Fruit fly (Drosophila melanogaster) whole organism, pupa: Measurements from ENCODE around the gene CG6650.

Source experiments
- CG10348 ChIP-seq: fragments of 200-800 bp; sonication (Bioruptor generic); IDR thresholded peaks from 2 replicates; pipeline ENCODE4 v1.3.6; 2022; ENCODE audit warnings: missing biosample characterization, missing genetic modification characterization
- CG12605 ChIP-seq: fragments of 200-800 bp; sonication (Bioruptor generic); IDR thresholded peaks from 2 replicates; pipeline ENCODE4 v1.3.6; 2022; ENCODE audit warnings: missing biosample characterization, missing genetic modification characterization
- CG13204 ChIP-seq: fragments of 200-800 bp; sonication (Bioruptor generic); optimal IDR thresholded peaks from 2 replicates; lab custom pipeline; 2018; ENCODE audit warnings: missing biosample characterization, mild to moderate bottlenecking, missing genetic modification characterization, moderate library complexity
- CG14655 ChIP-seq: fragments of 200-800 bp; sonication (Bioruptor generic); optimal IDR thresholded peaks from 3 replicates; lab custom pipeline; 2017; ENCODE audit warnings: mild to moderate bottlenecking, missing biosample characterization, missing genetic modification reagents, missing genetic modification characterization
- CG15710 ChIP-seq: fragments of 200-800 bp; sonication (Bioruptor generic); optimal IDR thresholded peaks from 2 replicates; lab custom pipeline; 2018; ENCODE audit warnings: missing biosample characterization, mild to moderate bottlenecking, missing genetic modification characterization, moderate library complexity
- CG17806 ChIP-seq: fragments of 200-800 bp; sonication (Bioruptor generic); optimal IDR thresholded peaks from 2 replicates; lab custom pipeline; 2018; ENCODE audit warnings: missing biosample characterization, mild to moderate bottlenecking, missing genetic modification characterization, moderate library complexity
- CG32121 ChIP-seq: fragments of 200-800 bp; sonication (Bioruptor generic); IDR thresholded peaks from 2 replicates; pipeline ENCODE4 v1.3.6; 2022; ENCODE audit warnings: missing biosample characterization, missing genetic modification characterization
- CG34367 ChIP-seq: fragments of 200-800 bp; sonication (Bioruptor generic); optimal IDR thresholded peaks from 2 replicates; lab custom pipeline; 2018; ENCODE audit warnings: missing biosample characterization, mild to moderate bottlenecking, missing genetic modification characterization
- CG4496 ChIP-seq: fragments of 200-800 bp; sonication (Bioruptor generic); IDR thresholded peaks from 3 replicates; pipeline ENCODE4 v1.3.6; 2022; ENCODE audit warnings: missing biosample characterization, missing genetic modification characterization
- CG8159 ChIP-seq: fragments of 200-800 bp; sonication (Bioruptor generic); optimal IDR thresholded peaks from 3 replicates; lab custom pipeline; 2018; ENCODE audit warnings: missing biosample characterization, mild to moderate bottlenecking, missing genetic modification characterization, moderate library complexity
- CG8301 ChIP-seq: fragments of 200-800 bp; sonication (Bioruptor generic); optimal IDR thresholded peaks from 2 replicates; lab custom pipeline; 2018; ENCODE audit warnings: missing biosample characterization, mild to moderate bottlenecking, missing genetic modification characterization
- CG9948 ChIP-seq: fragments of 200-800 bp; sonication (Bioruptor generic); optimal IDR thresholded peaks from 2 replicates; lab custom pipeline; 2018; ENCODE audit warnings: missing biosample characterization, mild to moderate bottlenecking, missing genetic modification characterization, moderate library complexity
- D1 ChIP-seq: fragments of 200-800 bp; sonication (Bioruptor generic); optimal IDR thresholded peaks from 2 replicates; lab custom pipeline; 2018; ENCODE audit warnings: missing biosample characterization, mild to moderate bottlenecking, missing genetic modification characterization, moderate library complexity
- EcR ChIP-seq: fragments of 200-800 bp; sonication (Bioruptor generic); optimal IDR thresholded peaks from 3 replicates; lab custom pipeline; 2019; ENCODE audit warnings: missing biosample characterization, missing genetic modification characterization, mild to moderate bottlenecking, moderate library complexity, missing genetic modification reagents
- Ets98B ChIP-seq: fragments of 200-800 bp; sonication (Bioruptor generic); IDR thresholded peaks from 2 replicates; pipeline ENCODE4 v1.3.6; 2022; ENCODE audit warnings: missing biosample characterization, missing genetic modification characterization
- Pif1A ChIP-seq: fragments of 200-800 bp; sonication (Bioruptor generic); optimal IDR thresholded peaks from 3 replicates; lab custom pipeline; 2016; ENCODE audit warnings: missing biosample characterization, missing genetic modification characterization
- Pif1B ChIP-seq: fragments of 200-800 bp; sonication (Bioruptor generic); optimal IDR thresholded peaks from 3 replicates; lab custom pipeline; 2016; ENCODE audit warnings: missing biosample characterization, missing genetic modification characterization
- Snoo ChIP-seq: fragments of 200-800 bp; sonication (Bioruptor generic); optimal IDR thresholded peaks from 3 replicates; lab custom pipeline; 2017; ENCODE audit warnings: missing biosample characterization, mild to moderate bottlenecking, missing genetic modification characterization, inconsistent platforms
- fd96Ca ChIP-seq: fragments of 200-800 bp; sonication (Bioruptor generic); IDR thresholded peaks from 3 replicates; pipeline ENCODE4 v1.3.6; 2022; ENCODE audit warnings: missing biosample characterization, missing genetic modification characterization
- gl ChIP-seq: fragments of 200-800 bp; sonication (Bioruptor generic); optimal IDR thresholded peaks from 2 replicates; lab custom pipeline; 2018; ENCODE audit warnings: missing biosample characterization, mild to moderate bottlenecking, missing genetic modification characterization
- rn ChIP-seq: fragments of 200-800 bp; sonication (Bioruptor generic); IDR thresholded peaks from 2 replicates; pipeline ENCODE4 v1.3.6; 2022; ENCODE audit warnings: missing biosample characterization, missing genetic modification characterization

The CG6650 gene

dm6 chr3L:14031171-14032126 lies at the start of gene CG6650, which contains the start of gene endos:
Gene CG6650, plus strand, starts transcription at chr3L:14031450.
Gene endos, minus strand, starts transcription at chr3L:14031706.
- TF ChIP-seq CG17806 (peak; percentile 5), CG10348 (GFP tag; lab: Robert Waterston, UW) (no peak), CG15710 (tag; lab: Kevin White, UChicago) (peak; percentile 40), CG32121 (peak; percentile 38; the same call in 1 of the 2 replicates), EcR (no peak), CG34367 (no peak), CG8301 (tag; lab: Kevin White, UChicago) (peak; percentile 47), CG13204 (peak; percentile 25), Pif1B (GFP tag; lab: Kevin White, UChicago) (no peak), Snoo (tag; lab: Kevin White, UChicago) (peak; percentile 5), Pif1A (no peak), fd96Ca (GFP tag; lab: Robert Waterston, UW) (no peak), CG4496 (peak; percentile 51; the same call in 1 of the 3 replicates), D1 (tag; lab: Kevin White, UChicago) (no peak), CG12605 (GFP tag; lab: Robert Waterston, UW) (no peak), CG14655 (GFP tag; lab: Kevin White, UChicago) (peak; percentile 20), Ets98B (0 out of 2 replicates have a peak, but pooled peaks have one; percentile 5), rn (GFP tag; lab: Robert Waterston, UW) (no peak), gl (tag; lab: Kevin White, UChicago) (peak; percentile 18), CG8159 (peak; percentile 21), CG9948 (tag; lab: Kevin White, UChicago) (peak; percentile 4)

dm6 chr3L:13982516-13982915 lies 48.7 kb upstream of the CG6650 start:
- TF ChIP-seq rn (GFP tag; lab: Robert Waterston, UW) (no peak), Pif1A (no peak), CG13204 (no peak), Pif1B (GFP tag; lab: Kevin White, UChicago) (no peak), CG4496 (no peak), Ets98B (no peak), fd96Ca (GFP tag; lab: Robert Waterston, UW) (no peak), D1 (tag; lab: Kevin White, UChicago) (no peak), Snoo (tag; lab: Kevin White, UChicago) (no peak), CG34367 (no peak)
- TF ChIP-seq, all 21 proteins: peak for 0

dm6 chr3L:13986330-13986729 lies 44.9 kb upstream of the CG6650 start, which contains the start of gene CG17362:
Gene CG17362, plus strand, starts transcription at chr3L:13986620.
- TF ChIP-seq Pif1B (GFP tag; lab: Kevin White, UChicago), result no peak
- no peak for TF ChIP-seq EcR
- TF ChIP-seq rn (GFP tag; lab: Robert Waterston, UW), result no peak
- TF ChIP-seq CG9948 (tag; lab: Kevin White, UChicago), result no peak
- TF ChIP-seq CG8159, result no peak
- TF ChIP-seq gl (tag; lab: Kevin White, UChicago), result no peak
- TF ChIP-seq fd96Ca (GFP tag; lab: Robert Waterston, UW), result no peak
- TF ChIP-seq CG4496, result no peak
- no peak for TF ChIP-seq CG13204
- TF ChIP-seq CG8301 (tag; lab: Kevin White, UChicago), result no peak
- TF ChIP-seq CG15710 (tag; lab: Kevin White, UChicago), result no peak
- TF ChIP-seq D1 (tag; lab: Kevin White, UChicago), result no peak
- no peak for TF ChIP-seq Ets98B
- no peak for TF ChIP-seq CG32121
- TF ChIP-seq Snoo (tag; lab: Kevin White, UChicago), result no peak
- TF ChIP-seq Pif1A, result no peak
- TF ChIP-seq CG17806, result no peak
- no peak for TF ChIP-seq CG12605 (GFP tag; lab: Robert Waterston, UW)
- TF ChIP-seq CG34367, result no peak
- no peak for TF ChIP-seq CG10348 (GFP tag; lab: Robert Waterston, UW)

- no peak for TF ChIP-seq CG8301 (tag; lab: Kevin White, UChicago)
Measured at dm6 chr3L:13987578-13987977, 43.7 kb upstream of the CG6650 start, which contains the start of gene CG9040. Gene CG9040, plus strand, starts transcription at chr3L:13987878.

dm6 chr3L:13991314-13991713 lies 39.9 kb upstream of the CG6650 start:
- TF ChIP-seq CG4496 (no peak), CG13204 (peak; percentile 20)
- TF ChIP-seq, all 21 proteins: peak for 1

- TF ChIP-seq CG12605 (GFP tag; lab: Robert Waterston, UW) (no peak), D1 (tag; lab: Kevin White, UChicago) (no peak), Pif1A (no peak), CG32121 (no peak), Pif1B (GFP tag; lab: Kevin White, UChicago) (no peak), Ets98B (no peak), CG34367 (no peak), CG9948 (tag; lab: Kevin White, UChicago) (no peak), gl (tag; lab: Kevin White, UChicago) (no peak), CG8301 (tag; lab: Kevin White, UChicago) (no peak), EcR (no peak), CG17806 (no peak), CG4496 (no peak), rn (GFP tag; lab: Robert Waterston, UW) (no peak), CG15710 (tag; lab: Kevin White, UChicago) (no peak)
Measured at dm6 chr3L:13993233-13993741, 38.0 kb upstream of the CG6650 start, which contains the start of gene CG17364. Gene CG17364, minus strand, starts transcription at chr3L:13993400.
